Worm (Caenorhabditis elegans) whole organism, young adult: ENCODE measurements around the gene gtap-1.

Experiments
- B0261.1 ChIP-seq: sonication (generic microtip); optimal IDR thresholded peaks from 2 replicates; lab custom pipeline; 2016; ENCODE audit warnings: mild to moderate bottlenecking, missing genetic modification characterization, moderate library complexity, missing compliant biosample characterization
- F23B12.7 ChIP-seq: sonication (generic microtip); optimal IDR thresholded peaks from 2 replicates; lab custom pipeline; 2017; ENCODE audit warnings: missing genetic modification characterization, mild to moderate bottlenecking, missing compliant biosample characterization, antibody characterized with exemption, moderate library complexity; ENCODE audit not compliant: insufficient read depth
- F33H1.4 ChIP-seq: fragments of 200-800 bp; sonication (Bioruptor generic); IDR thresholded peaks from 2 replicates; pipeline ENCODE4 v1.3.6; 2022; ENCODE audit warnings: missing genetic modification reagents, missing genetic modification characterization, missing compliant biosample characterization
- F37B4.10 ChIP-seq: fragments of 200-800 bp; sonication (Bioruptor generic); IDR thresholded peaks from 2 replicates; pipeline ENCODE4 v1.3.6; 2022; ENCODE audit warnings: missing genetic modification characterization, missing compliant biosample characterization
- F49E8.2 ChIP-seq: sonication (generic microtip); optimal IDR thresholded peaks from 3 replicates; lab custom pipeline; 2017; ENCODE audit warnings: missing genetic modification characterization, mild to moderate bottlenecking, missing compliant biosample characterization, antibody characterized with exemption, moderate library complexity; ENCODE audit not compliant: insufficient read depth
- K12H6.12 ChIP-seq: fragments of 200-800 bp; sonication (Bioruptor generic); optimal IDR thresholded peaks from 2 replicates; lab custom pipeline; 2018; ENCODE audit warnings: mild to moderate bottlenecking, missing genetic modification characterization, missing compliant biosample characterization
- T26A5.8 ChIP-seq: sonication (generic microtip); optimal IDR thresholded peaks from 2 replicates; lab custom pipeline; 2016; ENCODE audit warnings: missing genetic modification characterization, missing compliant biosample characterization
- ama-1 ChIP-seq, 3 experiments: fragments of 150-350 bp in 1 of 3; sonication (generic microtip) in 2 of 3; optimal IDR thresholded peaks; 2 replicates each; lab custom pipeline; 2014 to 2018; ENCODE audit warnings: missing biosample characterization in 2 of 3, missing genetic modification characterization in 2 of 3, missing genetic modification reagents in 2 of 3
- atf-7 ChIP-seq: sonication (generic microtip); optimal IDR thresholded peaks from 2 replicates; lab custom pipeline; 2017; ENCODE audit warnings: mild to moderate bottlenecking, missing genetic modification characterization, missing compliant biosample characterization
- athp-1 ChIP-seq: sonication (generic microtip); optimal IDR thresholded peaks from 2 replicates; lab custom pipeline; 2017; ENCODE audit warnings: mild to moderate bottlenecking, missing genetic modification characterization, missing compliant biosample characterization
- attf-6 ChIP-seq: fragments of 200-800 bp; sonication (Bioruptor generic); IDR thresholded peaks from 2 replicates; pipeline ENCODE4 v1.3.6; 2022; ENCODE audit warnings: missing genetic modification reagents, missing genetic modification characterization, missing compliant biosample characterization
- ceh-100 ChIP-seq: fragments of 200-800 bp; sonication (Bioruptor generic); IDR thresholded peaks from 2 replicates; pipeline ENCODE4 v1.3.6; 2022; ENCODE audit warnings: missing genetic modification reagents, missing genetic modification characterization, missing compliant biosample characterization
- ceh-27 ChIP-seq: fragments of 200-800 bp; sonication (Bioruptor generic); optimal IDR thresholded peaks from 2 replicates; lab custom pipeline; 2018; ENCODE audit warnings: mild to moderate bottlenecking, missing genetic modification characterization, moderate library complexity, missing compliant biosample characterization
- ceh-40 ChIP-seq: fragments of 200-800 bp; sonication (Bioruptor generic); IDR thresholded peaks from 2 replicates; pipeline ENCODE4 v1.3.6; 2022; ENCODE audit warnings: missing genetic modification characterization, missing compliant biosample characterization
- ceh-58 ChIP-seq: fragments of 200-800 bp; sonication (Bioruptor generic); IDR thresholded peaks from 2 replicates; pipeline ENCODE4 v1.3.6; 2022; ENCODE audit warnings: missing genetic modification characterization, missing compliant biosample characterization
- ceh-91 ChIP-seq: fragments of 200-800 bp; sonication (Bioruptor generic); IDR thresholded peaks from 2 replicates; pipeline ENCODE4 v1.3.6; 2022; ENCODE audit warnings: missing genetic modification reagents, missing genetic modification characterization, missing compliant biosample characterization
- chd-7 ChIP-seq: sonication (generic microtip); optimal IDR thresholded peaks from 2 replicates; lab custom pipeline; 2016; ENCODE audit warnings: mild to moderate bottlenecking, missing genetic modification characterization, moderate library complexity, missing compliant biosample characterization
- die-1 ChIP-seq: sonication (generic microtip); optimal IDR thresholded peaks from 2 replicates; lab custom pipeline; 2016; ENCODE audit warnings: missing genotype, mild to moderate bottlenecking, missing genetic modification characterization, missing compliant biosample characterization
- dox-1 ChIP-seq: fragments of 200-800 bp; sonication (Bioruptor generic); IDR thresholded peaks from 2 replicates; pipeline ENCODE4 v1.3.6; 2022; ENCODE audit warnings: missing genetic modification reagents, missing genetic modification characterization, missing compliant biosample characterization
- dpl-1 ChIP-seq: fragments of 150-350 bp; optimal IDR thresholded peaks from 2 replicates; lab custom pipeline; 2014; ENCODE audit warnings: missing biosample characterization, missing genetic modification reagents, missing genetic modification characterization
- efl-1 ChIP-seq: fragments of 150-350 bp; optimal IDR thresholded peaks from 2 replicates; lab custom pipeline; 2014; ENCODE audit warnings: missing biosample characterization, missing genetic modification reagents, missing genetic modification characterization
- egl-18 ChIP-seq: fragments of 200-800 bp; sonication (Bioruptor generic); IDR thresholded peaks from 2 replicates; pipeline ENCODE4 v1.3.6; 2022; ENCODE audit warnings: missing genetic modification reagents, missing genetic modification characterization, missing compliant biosample characterization
- hmg-1.2 ChIP-seq: fragments of 200-800 bp; sonication (Bioruptor generic); IDR thresholded peaks from 2 replicates; pipeline ENCODE4 v1.3.6; 2022; ENCODE audit warnings: missing genetic modification reagents, missing genetic modification characterization, missing compliant biosample characterization
- hrde-1 ChIP-seq: sonication (generic microtip); optimal IDR thresholded peaks from 2 replicates; lab custom pipeline; 2016; ENCODE audit warnings: missing genetic modification characterization, mild to moderate bottlenecking, missing compliant biosample characterization, moderate library complexity, missing genotype, missing genetic modification reagents, borderline replicate concordance
- hsf-1 ChIP-seq: fragments of 200-800 bp; sonication (Bioruptor generic); IDR thresholded peaks from 2 replicates; pipeline ENCODE4 v1.3.6; 2022; ENCODE audit warnings: missing genetic modification reagents, missing genetic modification characterization, missing compliant biosample characterization
- lin-35 ChIP-seq, 3 experiments: fragments of 150-350 bp in 2 of 3; sonication (generic microtip) in 1 of 3; optimal IDR thresholded peaks; 2 replicates each; lab custom pipeline; 2014 to 2018; ENCODE audit warnings: missing biosample characterization in 3 of 3, missing genetic modification characterization in 3 of 3, missing genetic modification reagents in 3 of 3
- lin-54 ChIP-seq: fragments of 200-800 bp; sonication (Bioruptor generic); optimal IDR thresholded peaks from 2 replicates; lab custom pipeline; 2018; ENCODE audit warnings: mild to moderate bottlenecking, missing genetic modification characterization, missing compliant biosample characterization
- lsy-27 ChIP-seq: sonication (generic microtip); optimal IDR thresholded peaks from 2 replicates; lab custom pipeline; 2017; ENCODE audit warnings: missing genetic modification characterization, mild to moderate bottlenecking, missing compliant biosample characterization, antibody characterized with exemption, missing genotype, borderline replicate concordance; ENCODE audit not compliant: insufficient read depth
- madf-10 ChIP-seq: sonication (generic microtip); optimal IDR thresholded peaks from 2 replicates; lab custom pipeline; 2016; ENCODE audit warnings: mild to moderate bottlenecking, missing genetic modification characterization, missing compliant biosample characterization
- madf-3 ChIP-seq: fragments of 200-800 bp; sonication (Bioruptor generic); IDR thresholded peaks from 2 replicates; pipeline ENCODE4 v1.3.6; 2022; ENCODE audit warnings: missing genetic modification reagents, missing genetic modification characterization, missing compliant biosample characterization
- madf-6 ChIP-seq: fragments of 200-800 bp; sonication (Bioruptor generic); IDR thresholded peaks from 2 replicates; pipeline ENCODE4 v1.3.6; 2022; ENCODE audit warnings: missing genetic modification reagents, missing genetic modification characterization, missing compliant biosample characterization
- mes-4 ChIP-seq: sonication (generic microtip); optimal IDR thresholded peaks from 2 replicates; lab custom pipeline; 2016; ENCODE audit warnings: missing genotype, missing genetic modification characterization, missing compliant biosample characterization
- nfya-1 ChIP-seq: sonication (generic microtip); optimal IDR thresholded peaks from 2 replicates; lab custom pipeline; 2017; ENCODE audit warnings: antibody characterized with exemption, missing compliant biosample characterization, missing genetic modification characterization, borderline replicate concordance; ENCODE audit not compliant: insufficient read depth
- nfyb-1 ChIP-seq: fragments of 200-800 bp; sonication (Bioruptor generic); IDR thresholded peaks from 2 replicates; pipeline ENCODE4 v1.3.6; 2022; ENCODE audit warnings: missing genetic modification reagents, missing genetic modification characterization, missing compliant biosample characterization
- nhr-27 ChIP-seq: fragments of 200-800 bp; sonication (Bioruptor generic); optimal IDR thresholded peaks from 2 replicates; lab custom pipeline; 2018; ENCODE audit warnings: mild to moderate bottlenecking, missing genetic modification characterization, moderate library complexity, missing compliant biosample characterization
- nhr-80 ChIP-seq: sonication (generic microtip); optimal IDR thresholded peaks from 2 replicates; lab custom pipeline; 2016; ENCODE audit warnings: missing genetic modification characterization, missing compliant biosample characterization
- nhr-90 ChIP-seq: sonication (generic microtip); optimal IDR thresholded peaks from 2 replicates; lab custom pipeline; 2016; ENCODE audit warnings: missing genotype, mild to moderate bottlenecking, missing genetic modification characterization, missing compliant biosample characterization
- snpc-1.1 ChIP-seq: sonication (generic microtip); optimal IDR thresholded peaks from 2 replicates; lab custom pipeline; 2017; ENCODE audit warnings: missing genetic modification characterization, mild to moderate bottlenecking, missing compliant biosample characterization, antibody characterized with exemption, moderate library complexity, missing genotype, missing genetic modification reagents; ENCODE audit not compliant: insufficient read depth
- snpc-1.3 ChIP-seq: sonication (generic microtip); optimal IDR thresholded peaks from 2 replicates; lab custom pipeline; 2017; ENCODE audit warnings: missing genetic modification characterization, mild to moderate bottlenecking, missing compliant biosample characterization, antibody characterized with exemption, moderate library complexity, missing genotype, missing genetic modification reagents; ENCODE audit not compliant: insufficient read depth
- tbx-9 ChIP-seq: sonication (generic microtip); optimal IDR thresholded peaks from 2 replicates; lab custom pipeline; 2016; ENCODE audit warnings: borderline replicate concordance, missing genetic modification characterization, inconsistent platforms, missing compliant biosample characterization
- unc-62 ChIP-seq: fragments of 150-350 bp; optimal IDR thresholded peaks from 2 replicates; lab custom pipeline; 2014; ENCODE audit warnings: missing biosample characterization, missing genetic modification reagents, missing genetic modification characterization
- xnd-1 ChIP-seq: sonication (generic microtip); optimal IDR thresholded peaks from 2 replicates; lab custom pipeline; 2016; ENCODE audit warnings: missing genotype, missing genetic modification reagents, missing genetic modification characterization, missing compliant biosample characterization
- zfh-2 ChIP-seq: fragments of 200-800 bp; sonication (Bioruptor generic); conservative IDR thresholded peaks from 2 replicates; pipeline ENCODE4 v1.3.6; 2022; ENCODE audit warnings: missing genetic modification reagents, missing genetic modification characterization, missing compliant biosample characterization
- zim-3 ChIP-seq: sonication (generic microtip); optimal IDR thresholded peaks from 2 replicates; lab custom pipeline; 2017; ENCODE audit warnings: mild to moderate bottlenecking, missing genetic modification characterization, moderate library complexity, missing compliant biosample characterization
- ztf-18 ChIP-seq: sonication (generic microtip); optimal IDR thresholded peaks from 2 replicates; lab custom pipeline; 2016; ENCODE audit warnings: missing genotype, mild to moderate bottlenecking, missing genetic modification characterization, missing compliant biosample characterization
- ztf-22 ChIP-seq: fragments of 200-800 bp; sonication (Bioruptor generic); optimal IDR thresholded peaks from 2 replicates; lab custom pipeline; 2018; ENCODE audit warnings: mild to moderate bottlenecking, missing genetic modification characterization, moderate library complexity, missing compliant biosample characterization
- ztf-28 ChIP-seq: fragments of 200-800 bp; sonication (Bioruptor generic); IDR thresholded peaks from 2 replicates; pipeline ENCODE4 v1.3.6; 2022; ENCODE audit warnings: missing genetic modification reagents, missing genetic modification characterization, missing compliant biosample characterization

gtap-1 gene

ce11 chrII:5844694-5845129 is 11.7 kb upstream of the gtap-1 start (continued):
- TF ChIP-seq dox-1 (GFP tag; lab: Robert Waterston, UW) (peak; percentile 99), snpc-1.1 (tag; lab: Kevin White, UChicago) (peak; percentile 99), atf-7 (tag; lab: Kevin White, UChicago) (peak; percentile 98), hsf-1 (GFP tag; lab: Robert Waterston, UW) (peak; percentile 82), hrde-1 (tag; lab: Kevin White, UChicago) (peak; percentile 94), mes-4 (tag; lab: Kevin White, UChicago) (peak; percentile 77), dpl-1 (GFP tag; lab: Kevin White, UChicago) (peak; percentile 11), F23B12.7 (tag; lab: Kevin White, UChicago) (peak; percentile 98), ztf-28 (peak; percentile 94), ama-1 (optimal IDR thresholded peaks at IDR 0.05; lab: Kevin White, UChicago) (peak; percentile 100), ama-1 (GFP tag; optimal IDR thresholded peaks at IDR 0.05; lab: Kevin White, UChicago) (peak; percentile 91 to 94), zfh-2 (GFP tag; lab: Robert Waterston, UW) (peak; percentile 97), lin-54 (peak; percentile 96), ztf-22 (GFP tag; lab: Kevin White, UChicago) (peak; percentile 98), tbx-9 (no peak), K12H6.12 (tag; lab: Kevin White, UChicago) (peak; percentile 99), B0261.1 (tag; lab: Kevin White, UChicago) (peak; percentile 58), madf-3 (peak; percentile 95), F49E8.2 (peak; percentile 97), ceh-27 (GFP tag; lab: Kevin White, UChicago) (peak; percentile 99), efl-1 (GFP tag; lab: Kevin White, UChicago) (peak; percentile 49), nfyb-1 (GFP tag; lab: Robert Waterston, UW) (peak; percentile 99), madf-6 (peak; percentile 94), nhr-27 (tag; lab: Kevin White, UChicago) (peak; percentile 93), hmg-1.2 (peak; percentile 95), T26A5.8 (tag; lab: Kevin White, UChicago) (peak; percentile 81), madf-10 (tag; lab: Kevin White, UChicago) (peak; percentile 97), chd-7 (tag; lab: Kevin White, UChicago) (peak; percentile 100), ceh-100 (GFP tag; lab: Robert Waterston, UW) (peak; percentile 95), nhr-90 (tag; lab: Kevin White, UChicago) (peak; percentile 91), egl-18 (GFP tag; lab: Robert Waterston, UW) (peak; percentile 95), xnd-1 (tag; lab: Kevin White, UChicago) (peak; percentile 71), ceh-91 (peak; percentile 76), ceh-40 (GFP tag; lab: Robert Waterston, UW) (peak; percentile 80), ceh-58 (GFP tag; lab: Robert Waterston, UW) (peak; percentile 61; the same call in 1 of the 2 replicates), nfya-1 (tag; lab: Kevin White, UChicago) (no peak), lsy-27 (tag; lab: Kevin White, UChicago) (peak; percentile 93), snpc-1.3 (tag; lab: Kevin White, UChicago) (peak; percentile 96), athp-1 (tag; lab: Kevin White, UChicago) (peak; percentile 95), ztf-18 (tag; lab: Kevin White, UChicago) (peak; percentile 88), die-1 (tag; lab: Kevin White, UChicago) (peak; percentile 88), zim-3 (tag; lab: Kevin White, UChicago) (peak; percentile 95), F37B4.10 (GFP tag; lab: Robert Waterston, UW) (peak; percentile 93; the same call in 1 of the 2 replicates), unc-62 (GFP tag; lab: Kevin White, UChicago) (peak; percentile 67), F33H1.4 (GFP tag; lab: Robert Waterston, UW) (peak; percentile 81), nhr-80 (tag; lab: Kevin White, UChicago) (peak; percentile 81), lin-35 (GFP tag; optimal IDR thresholded peaks at IDR 0.05; lab: Kevin White, UChicago) (peak in 2 of 3 experiments; percentile 91 to 94), attf-6 (GFP tag; lab: Robert Waterston, UW) (peak; percentile 100)
